Worm (Caenorhabditis elegans) whole organism, dauer: ENCODE measurements around the gene C49C3.15.

ENCODE experiments used
- unc-62 ChIP-seq: sonication (generic microtip); optimal IDR thresholded peaks from 2 replicates; lab custom pipeline; 2017; ENCODE audit warnings: missing biosample characterization, missing genetic modification reagents, missing genetic modification characterization

C49C3.15 gene

DNA sequence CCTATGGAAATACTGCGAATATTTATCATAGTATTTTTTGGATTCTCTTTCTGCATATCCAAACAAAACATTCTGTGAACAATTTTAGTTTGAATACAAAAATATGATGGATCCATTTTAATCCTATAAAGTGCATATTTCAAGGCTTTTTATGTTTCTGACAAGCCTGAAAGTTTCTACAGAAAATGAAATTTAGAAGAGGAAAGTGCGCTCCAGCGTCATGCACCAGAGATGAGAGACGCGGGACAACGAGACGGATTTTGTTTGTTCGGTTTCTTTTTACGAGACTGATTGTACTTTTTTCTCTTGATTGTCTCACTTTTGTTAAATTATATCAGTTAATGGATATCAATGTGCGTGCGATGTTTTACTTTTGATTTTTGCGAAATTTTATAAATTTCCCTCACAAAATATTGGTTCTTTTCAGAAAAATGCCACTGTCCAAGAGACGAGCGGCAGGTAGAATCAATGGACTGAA is 2.9 kb upstream of the C49C3.15 start, which contains the start of gene C49C3.6:
Gene C49C3.6 (plus strand): TSS at position 428 of the 478 bp plus-strand sequence.
- TF ChIP-seq unc-62 (GFP tag; lab: Kevin White, UChicago) = no peak

DNA sequence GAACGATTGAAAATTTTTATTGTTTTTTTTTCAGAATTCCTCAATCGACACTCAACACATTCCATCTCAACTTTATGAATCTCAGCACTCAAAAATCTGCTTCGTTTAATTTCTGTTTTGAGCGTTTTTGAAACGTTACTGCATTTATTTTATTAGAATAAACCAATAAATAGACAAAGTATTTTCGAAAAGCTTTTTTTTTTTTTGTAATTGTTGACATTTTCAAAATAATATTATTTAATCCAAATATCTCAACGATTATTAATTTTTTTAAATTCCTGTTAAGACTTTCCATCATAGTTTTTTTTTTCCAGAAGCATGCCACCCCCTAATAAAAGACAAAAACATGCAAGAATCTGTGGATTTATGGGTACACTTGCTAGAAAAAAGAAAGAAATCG is 1.8 kb upstream of the C49C3.15 start, which contains the start of gene C49C3.7:
Gene C49C3.7 (plus strand): TSS at position 301 of the 400 bp plus-strand sequence.
- no peak for TF ChIP-seq unc-62 (GFP tag; lab: Kevin White, UChicago)

DNA sequence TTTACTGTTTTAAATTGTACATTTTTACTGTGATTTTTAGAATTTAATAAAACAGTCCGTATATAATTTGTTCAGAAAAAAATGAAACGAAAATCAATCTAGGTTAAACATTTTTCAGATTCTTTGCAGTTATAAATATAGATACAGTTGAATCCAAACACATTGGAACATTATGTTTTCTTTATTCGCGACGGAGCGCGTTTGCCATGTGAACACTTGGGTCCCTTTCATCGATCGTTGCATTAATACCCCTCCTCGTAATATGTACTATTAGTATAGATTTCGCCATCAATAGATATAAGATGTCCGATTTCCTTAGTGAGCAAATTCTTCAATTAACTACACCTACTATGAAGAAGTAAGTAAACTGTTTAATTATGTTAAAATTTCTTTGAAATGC is 1.0 kb downstream of the C49C3.15 start, which contains the start of gene C49C3.8:
Gene C49C3.8 (plus strand): TSS at position 173 of the 400 bp plus-strand sequence.
- no peak for TF ChIP-seq unc-62 (GFP tag; lab: Kevin White, UChicago)

DNA sequence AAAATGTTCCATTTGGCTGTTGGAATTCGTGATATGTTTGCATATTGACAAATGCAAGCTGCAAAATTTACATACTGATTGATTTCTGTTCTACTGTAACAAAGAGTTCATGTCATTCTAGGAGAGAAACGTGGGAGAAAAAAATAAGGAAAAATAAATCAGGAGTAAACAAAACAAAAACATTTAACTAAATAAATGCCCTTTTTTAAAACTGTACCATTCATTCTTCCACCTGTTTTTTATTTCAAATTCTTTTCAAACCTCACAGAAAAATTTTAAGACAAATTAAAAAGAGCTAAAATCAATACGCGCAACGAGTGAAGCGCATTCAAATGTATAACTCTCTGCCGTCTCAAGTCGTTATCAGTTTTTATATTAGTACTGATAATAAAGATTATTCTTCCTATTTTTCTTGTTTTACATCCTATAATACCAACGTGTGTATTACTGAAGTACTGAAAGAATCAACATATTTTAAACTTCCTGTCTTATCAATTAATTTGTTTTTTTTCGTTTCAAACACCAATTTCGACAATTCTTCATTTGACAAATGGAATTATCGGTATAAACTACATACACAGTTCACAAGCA is 5.0 kb downstream of the C49C3.15 start, which contains the start of gene C49C3.10:
Gene C49C3.10 (minus strand): TSS at position 51 of the 591 bp plus-strand sequence.
- no peak for TF ChIP-seq unc-62 (GFP tag; lab: Kevin White, UChicago)

DNA sequence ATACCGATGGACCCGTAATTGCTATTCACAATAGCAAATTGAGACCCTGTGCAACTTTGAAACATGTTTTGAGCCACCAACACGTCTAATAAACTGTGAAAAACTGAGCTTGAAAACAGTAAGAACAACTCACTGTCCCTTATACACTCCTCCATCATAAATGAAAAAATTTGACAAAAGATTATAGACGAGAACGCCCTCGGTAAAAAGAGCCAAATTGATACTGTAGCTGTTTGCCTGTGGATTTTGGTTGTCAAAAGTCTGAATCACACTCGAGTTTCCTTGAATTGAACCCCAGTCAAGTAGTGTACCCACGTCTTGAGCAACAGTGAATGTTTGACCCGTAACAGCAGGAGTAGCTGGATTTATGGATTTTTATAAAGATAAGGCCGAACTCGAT is 7.0 kb downstream of the C49C3.15 start:
- no peak for TF ChIP-seq unc-62 (GFP tag; lab: Kevin White, UChicago)

DNA sequence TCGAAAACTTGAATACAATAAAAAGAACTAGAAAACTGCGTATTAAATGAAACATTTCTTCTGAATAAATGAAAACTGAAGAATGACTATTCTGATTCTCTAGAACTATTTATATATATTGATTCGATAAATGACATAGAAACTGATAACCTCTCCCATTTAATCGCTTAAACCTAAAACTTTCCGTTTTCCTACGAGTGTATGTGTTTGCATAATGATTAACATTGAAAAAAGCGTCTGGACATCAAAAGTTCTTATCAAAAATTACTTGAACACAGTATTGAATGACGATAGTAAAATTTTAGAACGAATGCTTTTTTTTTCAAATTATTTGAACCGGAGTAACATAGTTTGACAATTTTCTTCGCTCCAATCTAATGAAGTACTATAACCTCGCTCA is 8.1 kb downstream of the C49C3.15 start, which contains the start of gene C49C3.9:
Gene C49C3.9 (minus strand): TSS at position 136 of the 400 bp plus-strand sequence.
- TF ChIP-seq unc-62 (GFP tag; lab: Kevin White, UChicago) = no peak

DNA sequence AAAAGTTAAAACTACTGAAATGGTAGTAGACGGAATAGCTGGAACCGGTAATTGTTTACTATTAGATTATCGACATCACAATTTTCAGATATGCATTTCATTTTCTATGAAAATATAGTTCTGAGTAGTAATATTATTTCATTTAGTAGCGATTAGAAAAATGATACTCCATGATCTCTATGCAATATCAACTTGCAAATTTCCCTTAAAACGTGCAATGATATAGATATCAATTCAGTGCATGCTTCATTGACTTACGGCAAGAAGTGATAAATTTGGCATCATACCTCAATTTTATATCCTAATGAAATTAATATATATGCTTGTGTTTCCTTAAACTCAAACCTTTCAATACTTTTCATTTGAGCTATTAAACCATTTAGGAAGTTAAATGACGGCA is 8.6 kb downstream of the C49C3.15 start, which contains the start of gene C49C3.21:
Gene C49C3.21 (plus strand): TSS at position 301 of the 400 bp plus-strand sequence.
- TF ChIP-seq unc-62 (GFP tag; lab: Kevin White, UChicago) = no peak

DNA sequence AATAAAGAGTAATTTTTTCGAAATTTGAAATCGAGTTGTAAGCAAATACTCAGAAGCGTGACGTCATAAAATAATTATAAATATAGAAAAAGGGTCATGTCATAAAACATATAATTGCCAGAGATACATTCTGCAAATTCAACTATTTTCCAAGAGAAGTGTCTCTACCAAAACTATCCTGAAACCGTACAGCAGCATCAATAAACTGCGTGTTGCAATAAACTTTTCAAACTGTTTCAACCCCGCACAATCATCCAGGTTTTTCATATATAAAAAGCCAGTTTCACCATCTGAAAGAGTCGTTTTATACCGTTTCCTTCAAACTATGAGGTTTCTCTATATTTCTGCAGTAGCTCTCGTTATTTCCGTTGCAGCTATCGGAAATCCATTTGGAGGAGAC is 9.5 kb downstream of the C49C3.15 start, which contains the start of gene C49C3.11:
Gene C49C3.11 (plus strand): TSS at position 301 of the 400 bp plus-strand sequence.
- TF ChIP-seq unc-62 (GFP tag; lab: Kevin White, UChicago) = no peak

DNA sequence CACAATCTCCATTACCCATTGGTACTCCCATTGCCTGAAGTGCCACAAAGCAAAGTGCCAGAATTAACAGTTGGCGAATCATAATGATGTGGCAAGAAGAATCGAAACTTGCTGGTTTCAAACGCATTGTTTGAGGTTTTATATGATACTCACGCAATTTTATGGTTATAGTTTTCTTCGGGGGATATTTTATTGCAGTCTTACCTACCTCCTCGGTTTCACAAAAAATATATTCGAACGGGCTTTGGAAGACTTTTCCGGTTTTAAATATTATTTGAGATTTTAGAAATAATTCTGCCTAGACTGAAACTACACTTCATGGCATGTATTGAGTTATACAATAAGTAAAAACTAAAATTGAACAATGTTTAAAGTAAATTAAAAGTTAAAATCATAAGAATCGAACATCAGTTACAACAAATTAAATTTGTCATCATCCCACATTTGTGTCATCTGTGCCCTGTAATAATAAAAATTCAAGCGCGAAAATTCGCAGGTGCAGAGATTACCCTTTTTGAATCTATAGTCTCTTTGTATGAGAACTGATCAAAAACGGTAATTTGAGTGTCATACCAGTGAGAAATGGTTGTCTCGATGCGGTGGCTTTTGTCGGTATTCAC is 12.7 kb downstream of the C49C3.15 start, which contains the start of the genes clec-197 and clec-198:
Gene clec-197 (minus strand): TSS at position 101 of the 620 bp plus-strand sequence.
Gene clec-198 (plus strand): TSS at position 570 of the 620 bp plus-strand sequence.
- TF ChIP-seq unc-62 (GFP tag; lab: Kevin White, UChicago) = no peak

DNA sequence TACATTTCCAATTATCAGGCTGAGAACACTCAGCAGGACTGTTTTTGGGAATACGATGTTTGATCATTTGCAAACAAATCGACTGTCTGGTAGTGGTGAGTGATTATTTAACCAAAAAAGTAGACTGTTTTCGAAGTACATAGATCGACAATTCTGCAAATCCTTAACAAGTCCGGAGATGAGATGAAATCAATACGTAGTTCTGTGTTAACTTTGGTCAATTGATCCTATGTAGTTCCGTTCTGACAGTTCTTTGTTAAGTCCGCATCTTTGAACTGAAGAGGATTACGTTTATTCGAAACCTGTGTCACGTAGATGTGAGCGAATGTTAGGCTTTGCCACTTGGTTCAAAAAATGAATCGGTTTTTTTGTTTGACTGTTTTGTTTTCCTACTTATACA is 17.6 kb downstream of the C49C3.15 start, which contains the start of gene clec-199:
Gene clec-199 (plus strand): TSS at position 301 of the 400 bp plus-strand sequence.
- TF ChIP-seq unc-62 (GFP tag; lab: Kevin White, UChicago) = no peak

DNA sequence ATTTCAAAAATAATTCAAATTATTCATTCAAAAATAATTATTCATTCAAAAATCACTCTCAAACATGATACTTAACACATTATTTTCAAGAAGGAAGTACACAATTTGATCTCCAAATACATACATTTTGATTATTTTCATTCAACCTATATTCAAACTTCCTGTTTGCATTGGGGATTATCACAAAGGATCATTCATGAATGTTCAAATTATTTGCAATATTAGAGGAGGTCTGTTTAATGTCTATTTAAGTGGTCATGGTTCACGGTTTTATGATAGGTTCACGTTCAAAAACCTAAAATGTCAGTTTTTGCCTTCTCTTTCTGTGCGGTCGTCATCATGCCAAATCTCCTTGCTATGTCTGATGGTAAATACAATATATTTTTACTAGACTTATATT is 27.1 kb downstream of the C49C3.15 start, which contains the start of gene clec-202:
Gene clec-202 (plus strand): TSS at position 301 of the 400 bp plus-strand sequence.
- TF ChIP-seq unc-62 (GFP tag; lab: Kevin White, UChicago) = no peak

DNA sequence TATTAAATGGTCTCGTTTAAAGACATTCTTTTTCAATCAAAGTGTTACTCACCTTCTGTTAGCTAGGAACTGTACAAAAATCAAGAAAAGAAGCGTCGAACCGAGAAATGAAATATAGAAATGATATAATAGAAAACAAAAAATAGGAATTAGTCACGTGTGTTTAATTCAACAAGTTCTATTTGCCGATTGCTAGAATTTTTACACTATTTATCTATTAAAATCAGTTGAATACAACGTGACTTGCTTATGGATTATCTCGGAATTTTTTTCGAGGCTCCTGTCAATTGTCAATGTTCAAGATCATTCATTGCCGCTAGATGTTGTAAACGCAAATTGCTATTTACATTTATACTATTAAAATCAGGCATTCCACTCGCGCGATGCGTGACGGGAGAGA is 33.3 kb downstream of the C49C3.15 start, which contains the start of gene zipt-17:
Gene zipt-17 (minus strand): TSS at position 101 of the 400 bp plus-strand sequence.
- no peak for TF ChIP-seq unc-62 (GFP tag; lab: Kevin White, UChicago)

DNA sequence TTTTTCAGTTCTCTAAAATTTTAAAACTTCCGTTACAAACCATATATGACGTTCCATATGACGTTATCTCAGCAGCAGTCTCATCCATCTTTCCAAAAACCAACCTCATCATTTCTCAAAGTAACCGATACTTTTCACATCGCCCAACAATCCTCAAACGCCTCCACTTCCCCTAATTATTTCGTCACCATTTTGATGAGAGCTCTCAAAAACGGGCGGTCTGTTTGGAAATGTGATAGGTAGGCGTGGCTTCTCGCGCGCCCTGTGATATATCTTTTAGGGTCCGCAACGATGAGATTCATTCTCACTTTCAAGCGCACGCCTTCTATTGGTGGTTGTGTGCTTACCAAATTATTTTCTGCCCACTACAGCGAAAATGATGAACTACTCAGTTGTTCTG is 34.3 kb downstream of the C49C3.15 start, which contains the start of gene trh-1:
Gene trh-1 (plus strand): TSS at position 301 of the 400 bp plus-strand sequence.
- no peak for TF ChIP-seq unc-62 (GFP tag; lab: Kevin White, UChicago)

DNA sequence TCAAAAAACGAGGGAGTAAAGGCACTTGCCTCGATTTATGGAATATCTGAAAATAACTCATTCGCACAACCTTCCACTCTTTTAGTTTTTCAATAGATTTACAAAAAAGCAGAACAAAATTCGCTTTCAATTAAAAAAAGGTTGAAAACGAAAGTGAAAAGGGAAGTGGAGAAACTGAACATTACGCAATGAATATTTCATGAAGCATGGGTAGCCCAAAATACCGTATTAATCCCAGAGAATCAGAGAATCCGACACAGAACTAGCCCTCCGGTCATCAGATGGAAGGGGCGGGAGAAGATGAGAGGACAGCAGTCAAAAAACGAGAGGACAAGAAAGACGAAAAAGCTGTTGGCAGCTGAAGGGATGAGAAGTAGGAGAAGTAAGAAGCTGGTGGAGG is 37.4 kb downstream of the C49C3.15 start, which contains the start of gene C30H6.5:
Gene C30H6.5 (plus strand): TSS at position 301 of the 400 bp plus-strand sequence.
- TF ChIP-seq unc-62 (GFP tag; lab: Kevin White, UChicago) = no peak

DNA sequence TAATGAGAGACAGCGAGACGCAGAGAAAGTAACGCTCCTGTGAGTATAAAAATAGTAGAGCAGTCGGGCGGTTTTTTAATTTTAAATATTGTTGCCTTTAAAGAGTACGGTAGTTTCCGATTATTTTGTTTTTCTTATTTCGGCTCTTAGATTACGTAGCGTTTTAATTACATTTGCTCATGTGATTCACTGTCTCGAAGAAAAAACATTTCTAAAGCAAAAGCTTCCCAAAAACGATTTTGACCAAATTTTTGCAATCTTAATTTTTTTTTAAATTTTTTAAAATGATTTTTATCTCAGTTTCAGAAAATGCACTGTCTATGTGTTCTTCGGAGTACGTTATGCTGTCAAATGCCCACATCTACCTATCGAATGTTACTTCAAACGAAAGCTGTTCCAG is 42.1 kb downstream of the C49C3.15 start, which contains the start of gene haf-1:
Gene haf-1 (plus strand): TSS at position 301 of the 400 bp plus-strand sequence.
- no peak for TF ChIP-seq unc-62 (GFP tag; lab: Kevin White, UChicago)
